Fruit fly (Drosophila melanogaster): ENCODE results near the gene CG34164.

CG34164 gene

DNA sequence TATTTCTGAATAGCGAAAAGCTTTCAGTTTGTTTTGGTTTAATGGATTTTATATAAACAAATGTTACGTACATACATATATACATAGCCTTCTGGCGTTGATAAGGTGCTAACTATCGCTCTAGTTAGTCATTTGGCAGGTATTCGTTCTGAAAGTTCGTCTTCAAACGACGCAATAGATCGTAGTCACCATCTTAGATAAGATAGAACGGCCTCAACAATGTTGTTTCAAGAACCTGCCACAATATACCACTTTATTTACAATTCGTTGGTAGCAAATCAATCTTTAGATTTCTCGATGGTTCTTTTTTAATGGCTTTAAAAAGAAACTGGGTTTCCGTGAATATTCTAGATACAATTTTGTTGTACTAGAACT is 9.3 kb upstream of the CG34164 start (continued):
- TF ChIP-seq CG7963 (GFP tag; IDR thresholded peaks at IDR 0.05; ENCODE audit: partially characterized antibody) (no peak), CG34376 (GFP tag; optimal IDR thresholded peaks at IDR 0.05) (no peak), h (optimal IDR thresholded peaks at IDR 0.05) (no peak), CG10959 (GFP tag; IDR thresholded peaks at IDR 0.05) (no peak), trem (tag; optimal IDR thresholded peaks at IDR 0.05) (no peak), exex (tag; optimal IDR thresholded peaks at IDR 0.05) (peak; percentile 80), Deaf1 (tag; optimal IDR thresholded peaks at IDR 0.05) (peak; percentile 8), CG16863 (GFP tag; optimal IDR thresholded peaks at IDR 0.05) (no peak), CG2712 (tag; optimal IDR thresholded peaks at IDR 0.05) (no peak), CG4282 (GFP tag; optimal IDR thresholded peaks at IDR 0.05) (no peak), CoRest (tag; optimal IDR thresholded peaks at IDR 0.05) (no peak), Side (GFP tag; optimal IDR thresholded peaks at IDR 0.05) (no peak), bsh (GFP tag; optimal IDR thresholded peaks at IDR 0.05) (no peak), psq (GFP tag; optimal IDR thresholded peaks at IDR 0.05) (no peak), wor (GFP tag; IDR thresholded peaks at IDR 0.05) (no peak), grau (tag; optimal IDR thresholded peaks at IDR 0.05) (no peak), zf30C (GFP tag; optimal IDR thresholded peaks at IDR 0.05) (no peak), CG3407 (GFP tag; optimal IDR thresholded peaks at IDR 0.05) (no peak), knrl (GFP tag; IDR thresholded peaks at IDR 0.05; ENCODE audit: partially characterized antibody) (no peak), Atf-2 (GFP tag; optimal IDR thresholded peaks at IDR 0.05) (no peak), Atf6 (GFP tag; IDR thresholded peaks at IDR 0.05) (no peak), abd-A (tag; optimal IDR thresholded peaks at IDR 0.05) (no peak)

DNA sequence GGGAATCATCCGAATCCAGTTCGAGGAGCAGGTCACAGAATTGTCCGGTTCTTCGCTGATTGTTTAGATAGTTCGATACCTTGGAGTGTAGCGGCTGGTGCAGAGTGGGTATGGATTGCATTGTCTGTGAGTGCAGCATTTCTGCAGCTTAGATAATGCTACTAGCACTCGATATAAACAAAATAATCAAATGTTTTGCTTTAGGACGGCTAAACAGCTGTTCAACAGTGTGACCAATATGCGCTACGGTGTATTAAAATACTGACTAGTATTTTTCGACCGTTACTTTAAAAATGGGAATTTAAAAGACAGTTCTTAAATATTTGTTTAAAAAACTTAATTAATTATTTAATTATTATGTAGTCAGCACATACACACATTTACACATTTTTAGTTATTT is 7.4 kb upstream of the CG34164 start, which contains the start of gene Plzf:
Gene Plzf (minus strand): TSS at position 196 of the 400 bp plus-strand sequence.
- peak; percentile 66; the same call in 1 of the 2 replicates for TF ChIP-seq MBD-R2 (GFP tag; IDR thresholded peaks at IDR 0.05)
- no peak for TF ChIP-seq CG7372 (GFP tag; IDR thresholded peaks at IDR 0.05)
- no peak for TF ChIP-seq salm (tag; optimal IDR thresholded peaks at IDR 0.05)
- peak; percentile 36 for TF ChIP-seq CG14710 (tag; optimal IDR thresholded peaks at IDR 0.05)
- TF ChIP-seq crp (GFP tag; optimal IDR thresholded peaks at IDR 0.05): peak; percentile 59 to 91
- TF ChIP-seq Mes4 (GFP tag; optimal IDR thresholded peaks at IDR 0.05): no peak
- TF ChIP-seq fd64A (GFP tag; optimal IDR thresholded peaks at IDR 0.05): no peak
- TF ChIP-seq CG2116 (GFP tag; optimal IDR thresholded peaks at IDR 0.05): peak; percentile 1
- TF ChIP-seq CG9797 (GFP tag; optimal IDR thresholded peaks at IDR 0.05): peak; percentile 66
- TF ChIP-seq kay (GFP tag; optimal IDR thresholded peaks at IDR 0.05): no peak
- no peak for TF ChIP-seq Nf-YA (GFP tag; IDR thresholded peaks at IDR 0.05)
- peak; percentile 19; the same call in 1 of the 4 replicates for TF ChIP-seq Dll (GFP tag; IDR thresholded peaks at IDR 0.05; ENCODE audit: partially characterized antibody)
- no peak for TF ChIP-seq pnt (GFP tag; optimal IDR thresholded peaks at IDR 0.05)
- no peak for TF ChIP-seq CG17385 (GFP tag; optimal IDR thresholded peaks at IDR 0.05)
- TF ChIP-seq Myb (GFP tag; optimal IDR thresholded peaks at IDR 0.05): peak; percentile 85
- TF ChIP-seq Bgb (GFP tag; IDR thresholded peaks at IDR 0.05; ENCODE audit: partially characterized antibody): 0 out of 2 replicates have a peak, but pooled peaks have one; percentile 15
- TF ChIP-seq Med (GFP tag): no peak
- TF ChIP-seq pzg (GFP tag; optimal IDR thresholded peaks at IDR 0.05): peak; percentile 43
- peak; percentile 35 for TF ChIP-seq stwl (tag; optimal IDR thresholded peaks at IDR 0.05)
- peak; percentile 35 for TF ChIP-seq Dp (GFP tag; optimal IDR thresholded peaks at IDR 0.05)
- peak; percentile 57 for TF ChIP-seq gfzf (GFP tag; optimal IDR thresholded peaks at IDR 0.05)
- peak; percentile 18 for TF ChIP-seq CG10267 (tag; optimal IDR thresholded peaks at IDR 0.05)
- peak; percentile 14 for TF ChIP-seq YL-1 (GFP tag; optimal IDR thresholded peaks at IDR 0.05)
- no peak for TF ChIP-seq CG30431 (GFP tag; optimal IDR thresholded peaks at IDR 0.05)
- no peak for TF ChIP-seq shn (GFP tag; optimal IDR thresholded peaks at IDR 0.05)
- no peak for TF ChIP-seq zen (tag; optimal IDR thresholded peaks at IDR 0.05)
- TF ChIP-seq CG9727 (GFP tag; optimal IDR thresholded peaks at IDR 0.05): no peak
- TF ChIP-seq Oaz (GFP tag; IDR thresholded peaks at IDR 0.05): no peak
- peak; percentile 47 for TF ChIP-seq CG13287 (GFP tag; IDR thresholded peaks at IDR 0.05; ENCODE audit: partially characterized antibody)
- TF ChIP-seq Sox102F (GFP tag; optimal IDR thresholded peaks at IDR 0.05): no peak
